Worm (Caenorhabditis elegans): Measurements from ENCODE around the gene ncx-7.

The ncx-7 gene

DNA sequence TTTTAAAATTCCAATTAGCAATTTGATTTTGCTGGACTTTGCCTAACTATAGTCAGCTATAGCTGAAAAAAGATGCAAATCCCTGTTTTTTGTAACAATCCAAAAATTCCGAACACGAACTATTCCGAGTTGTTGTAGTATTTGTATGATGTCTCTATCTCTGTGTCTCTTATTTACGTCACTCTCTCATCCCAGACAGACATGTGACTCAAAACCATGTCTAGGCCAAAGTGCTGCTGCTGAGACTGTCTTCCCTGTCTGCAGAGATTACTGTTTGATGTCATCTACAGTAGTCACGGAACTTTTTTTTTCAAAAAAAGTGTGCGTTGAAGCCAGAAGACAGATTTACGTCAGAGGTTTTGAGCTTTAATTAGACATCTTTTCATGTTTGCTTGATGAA, 53.9 kb downstream of the ncx-7 start (continued):
- TF ChIP-seq lir-3 (tag; optimal IDR thresholded peaks at IDR 0.05; ENCODE audit: poor library complexity) (no peak), lin-13 (GFP tag; optimal IDR thresholded peaks at IDR 0.05) (peak; percentile 55), lin-15B (tag; optimal IDR thresholded peaks at IDR 0.05) (no peak), lsy-2 (tag; optimal IDR thresholded peaks at IDR 0.05) (peak in 1 of 2 experiments; percentile 54), aha-1 (tag; optimal IDR thresholded peaks at IDR 0.05) (no peak), fkh-10 (GFP tag; optimal IDR thresholded peaks at IDR 0.05) (no peak), zag-1 (tag; optimal IDR thresholded peaks at IDR 0.05) (no peak), nhr-11 (tag; optimal IDR thresholded peaks at IDR 0.05) (no peak), hlh-17 (GFP tag; optimal IDR thresholded peaks at IDR 0.05; ENCODE audit: borderline replicate concordance) (no peak), hpl-2 (GFP tag; optimal IDR thresholded peaks at IDR 0.05) (no peak), irx-1 (tag; optimal IDR thresholded peaks at IDR 0.05) (no peak), vab-15 (tag; optimal IDR thresholded peaks at IDR 0.05) (no peak), unc-86 (tag; optimal IDR thresholded peaks at IDR 0.05) (no peak), blmp-1 (tag; optimal IDR thresholded peaks at IDR 0.05) (no peak), swsn-7 (tag; optimal IDR thresholded peaks at IDR 0.05) (no peak), efl-3 (GFP tag; optimal IDR thresholded peaks at IDR 0.05) (no peak), pax-3 (tag; optimal IDR thresholded peaks at IDR 0.05) (no peak), nhr-12 (tag; optimal IDR thresholded peaks at IDR 0.05) (no peak), mef-2 (tag; optimal IDR thresholded peaks at IDR 0.05) (no peak), nhr-47 (tag; optimal IDR thresholded peaks at IDR 0.05) (peak; percentile 31), nhr-84 (tag; optimal IDR thresholded peaks at IDR 0.05) (no peak), mdl-1 (tag; optimal IDR thresholded peaks at IDR 0.05) (peak in 1 of 2 experiments; percentile 56), nhr-237 (tag; optimal IDR thresholded peaks at IDR 0.05) (no peak), mep-1 (tag; optimal IDR thresholded peaks at IDR 0.05) (peak; percentile 46), nhr-85 (tag) (peak; percentile 95), sox-4 (tag; optimal IDR thresholded peaks at IDR 0.05) (no peak), fkh-4 (tag; optimal IDR thresholded peaks at IDR 0.05; ENCODE audit: borderline replicate concordance) (no peak), zip-4 (GFP tag; optimal IDR thresholded peaks at IDR 0.05) (no peak), tbx-2 (tag; optimal IDR thresholded peaks at IDR 0.05) (no peak), elt-2 (tag; optimal IDR thresholded peaks at IDR 0.05) (peak; percentile 41), C16A3.4 (tag; optimal IDR thresholded peaks at IDR 0.05) (no peak)
